Fruit fly (Drosophila melanogaster): ENCODE data around the gene Cdk12.

Cdk12 gene

DNA sequence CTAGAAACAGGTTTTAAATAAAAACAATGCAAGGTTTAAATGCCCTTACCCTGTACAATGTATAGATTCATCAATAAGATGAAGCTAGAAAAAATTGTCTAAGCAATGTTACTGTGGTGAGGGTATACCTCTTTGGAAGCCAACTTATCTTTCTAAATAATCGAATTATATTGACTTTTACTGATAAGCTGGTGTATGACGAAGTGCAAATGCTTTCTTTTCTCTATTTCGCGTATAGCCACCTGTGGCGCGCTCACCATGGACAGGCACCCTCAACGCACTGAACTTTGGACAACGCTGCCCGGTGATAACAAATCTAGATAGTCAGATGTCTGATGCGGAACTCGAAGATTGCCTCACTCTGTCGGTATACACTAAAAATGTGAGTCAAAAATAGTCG is 14.2 kb upstream of the Cdk12 start (continued):
- TF ChIP-seq CG6175 (GFP tag; IDR thresholded peaks at IDR 0.05) (no peak), CG18599 (GFP tag; optimal IDR thresholded peaks at IDR 0.05) (peak; percentile 34), tin (GFP tag; optimal IDR thresholded peaks at IDR 0.05) (no peak), corto (GFP tag; optimal IDR thresholded peaks at IDR 0.05) (no peak), unc-4 (GFP tag; IDR thresholded peaks at IDR 0.05; ENCODE audit: partially characterized antibody) (no peak), CG9876 (GFP tag; optimal IDR thresholded peaks at IDR 0.05) (no peak), CG7745 (tag; optimal IDR thresholded peaks at IDR 0.05) (no peak), CG6272 (GFP tag; IDR thresholded peaks at IDR 0.05) (no peak), CG14441 (GFP tag; IDR thresholded peaks at IDR 0.05) (peak; percentile 26; the same call in 1 of the 2 replicates), CG3065 (GFP tag; optimal IDR thresholded peaks at IDR 0.05) (no peak), Stat92E (GFP tag; optimal IDR thresholded peaks at IDR 0.05) (no peak), CG8290 (GFP tag; optimal IDR thresholded peaks at IDR 0.05) (no peak), CG8290 (tag; optimal IDR thresholded peaks at IDR 0.05) (peak in 1 of 2 experiments; percentile 11), fd96Cb (tag; optimal IDR thresholded peaks at IDR 0.05) (no peak), CG10431 (GFP tag; optimal IDR thresholded peaks at IDR 0.05) (no peak), pan (optimal IDR thresholded peaks at IDR 0.05) (no peak), pan (GFP tag; optimal IDR thresholded peaks at IDR 0.05 in 1 of 2, IDR thresholded peaks at IDR 0.05 in 1 of 2) (peak in 1 of 2 experiments; percentile 47), zen2 (GFP tag; IDR thresholded peaks at IDR 0.05; ENCODE audit: partially characterized antibody) (no peak), CG3995 (GFP tag; optimal IDR thresholded peaks at IDR 0.05) (no peak), CG11695 (GFP tag; IDR thresholded peaks at IDR 0.05) (peak; percentile 46; the same call in 1 of the 3 replicates), CG6689 (GFP tag; IDR thresholded peaks at IDR 0.05) (0 out of 2 replicates have a peak, but pooled peaks have one; percentile 25), Eip74EF (GFP tag; optimal IDR thresholded peaks at IDR 0.05) (peak in 1 of 2 experiments; percentile 12), ssp (GFP tag; IDR thresholded peaks at IDR 0.05) (no peak), tll (GFP tag; optimal IDR thresholded peaks at IDR 0.05) (no peak), D19A (tag; optimal IDR thresholded peaks at IDR 0.05) (peak; percentile 81), CG17612 (GFP tag; IDR thresholded peaks at IDR 0.05) (no peak), CG16815 (GFP tag; optimal IDR thresholded peaks at IDR 0.05) (no peak), gcm2 (GFP tag; optimal IDR thresholded peaks at IDR 0.05) (no peak), Rx (GFP tag; IDR thresholded peaks at IDR 0.05) (no peak), CG16779 (GFP tag; IDR thresholded peaks at IDR 0.05) (no peak), ranshi (GFP tag; IDR thresholded peaks at IDR 0.05) (0 out of 2 replicates have a peak, but pooled peaks have one; percentile 10), CG10543 (GFP tag; optimal IDR thresholded peaks at IDR 0.05) (no peak), croc (GFP tag; conservative IDR thresholded peaks at IDR 0.05) (no peak), CG2712 (tag; optimal IDR thresholded peaks at IDR 0.05) (no peak), lab (GFP tag; optimal IDR thresholded peaks at IDR 0.05) (peak; percentile 53), CG1529 (GFP tag; optimal IDR thresholded peaks at IDR 0.05) (no peak), CG30020 (tag; optimal IDR thresholded peaks at IDR 0.05) (no peak), otp (GFP tag; IDR thresholded peaks at IDR 0.05) (no peak), Hr78 (GFP tag; optimal IDR thresholded peaks at IDR 0.05) (peak in 1 of 2 experiments; percentile 65), gem (tag; optimal IDR thresholded peaks at IDR 0.05) (peak; percentile 38), Atf6 (GFP tag; IDR thresholded peaks at IDR 0.05) (0 out of 2 replicates have a peak, but pooled peaks have one; percentile 36), stwl (tag; optimal IDR thresholded peaks at IDR 0.05) (no peak), CG2678 (tag; optimal IDR thresholded peaks at IDR 0.05) (peak; percentile 52), zfh2 (GFP tag; optimal IDR thresholded peaks at IDR 0.05) (peak; percentile 14), CG7987 (GFP tag; optimal IDR thresholded peaks at IDR 0.05) (no peak), B-H2 (GFP tag; optimal IDR thresholded peaks at IDR 0.05) (no peak), zfh1 (GFP tag; IDR thresholded peaks at IDR 0.05) (peak; percentile 56; the same call in 2 of the 3 replicates), CG13894 (tag; optimal IDR thresholded peaks at IDR 0.05) (no peak), schlank (tag; optimal IDR thresholded peaks at IDR 0.05) (no peak), CG11456 (GFP tag; IDR thresholded peaks at IDR 0.05) (no peak)

All from whole organism, embryonic.